Worm (Caenorhabditis elegans) whole organism, late embryonic: ENCODE data around the gene ugt-42.
"Not testable (repeated sequence)": the region's sequence is repeated elsewhere in the genome, so short reads cannot be mapped to it uniquely, and the experiment has no call there.

Source experiments
- T23F11.4 ChIP-seq: fragments of 200-800 bp; sonication (Bioruptor generic); optimal IDR thresholded peaks from 2 replicates; lab custom pipeline; 2018; ENCODE audit warnings: mild to moderate bottlenecking, missing genetic modification characterization, missing compliant biosample characterization
- ama-1 ChIP-seq: fragments of 150-350 bp; optimal IDR thresholded peaks from 2 replicates; lab custom pipeline; 2014
- ceh-14 ChIP-seq: sonication (generic microtip); optimal IDR thresholded peaks from 2 replicates; lab custom pipeline; 2016; ENCODE audit warnings: missing genotype, missing genetic modification characterization, missing compliant biosample characterization
- ceh-18 ChIP-seq: sonication (generic microtip); optimal IDR thresholded peaks from 2 replicates; lab custom pipeline; 2016; ENCODE audit warnings: missing genetic modification characterization, missing compliant biosample characterization
- ceh-19 ChIP-seq: fragments of 200-800 bp; sonication (Bioruptor generic); optimal IDR thresholded peaks from 2 replicates; lab custom pipeline; 2018; ENCODE audit warnings: mild to moderate bottlenecking, missing genetic modification characterization, missing compliant biosample characterization
- ceh-24 ChIP-seq: sonication (generic microtip); optimal IDR thresholded peaks from 2 replicates; lab custom pipeline; 2016; ENCODE audit warnings: mild to moderate bottlenecking, missing genetic modification characterization, missing compliant biosample characterization
- ceh-30 ChIP-seq: fragments of 150-350 bp; optimal IDR thresholded peaks from 2 replicates; lab custom pipeline; 2014; ENCODE audit warnings: missing biosample characterization, missing genetic modification characterization
- ceh-45 ChIP-seq: fragments of 200-800 bp; sonication (Bioruptor generic); IDR thresholded peaks from 2 replicates; pipeline ENCODE4 v1.3.6; 2022; ENCODE audit warnings: missing genetic modification reagents, missing genetic modification characterization, missing compliant biosample characterization
- ceh-48 ChIP-seq: sonication (generic microtip); optimal IDR thresholded peaks from 2 replicates; lab custom pipeline; 2016; ENCODE audit warnings: missing genetic modification characterization, inconsistent platforms, missing compliant biosample characterization
- che-1 ChIP-seq: sonication (generic microtip); optimal IDR thresholded peaks from 2 replicates; lab custom pipeline; 2016; ENCODE audit warnings: mild to moderate bottlenecking, missing genetic modification characterization, missing compliant biosample characterization
- dve-1 ChIP-seq: sonication (generic microtip); optimal IDR thresholded peaks from 2 replicates; lab custom pipeline; 2017; ENCODE audit warnings: antibody characterized with exemption, mild to moderate bottlenecking, missing genetic modification characterization, missing compliant biosample characterization
- elt-2 ChIP-seq: sonication (generic microtip); optimal IDR thresholded peaks from 2 replicates; lab custom pipeline; 2016; ENCODE audit warnings: missing genetic modification reagents, missing genetic modification characterization, missing compliant biosample characterization
- fax-1 ChIP-seq: sonication (generic microtip); optimal IDR thresholded peaks from 2 replicates; lab custom pipeline; 2016; ENCODE audit warnings: missing genotype, missing genetic modification characterization, missing compliant biosample characterization
- fkh-10 ChIP-seq: fragments of 150-350 bp; optimal IDR thresholded peaks from 2 replicates; lab custom pipeline; 2014; ENCODE audit warnings: missing biosample characterization, missing genetic modification reagents, missing genetic modification characterization
- hlh-15 ChIP-seq: sonication (generic microtip); optimal IDR thresholded peaks from 2 replicates; lab custom pipeline; 2016; ENCODE audit warnings: missing genetic modification characterization, missing compliant biosample characterization
- hlh-6 ChIP-seq: sonication (generic microtip); optimal IDR thresholded peaks from 2 replicates; lab custom pipeline; 2016; ENCODE audit warnings: missing genotype, missing genetic modification characterization, missing compliant biosample characterization
- lim-6 ChIP-seq: sonication (generic microtip); optimal IDR thresholded peaks from 2 replicates; lab custom pipeline; 2016; ENCODE audit warnings: missing genetic modification characterization, missing compliant biosample characterization
- lin-11 ChIP-seq: fragments of 200-800 bp; sonication (Bioruptor generic); optimal IDR thresholded peaks from 2 replicates; lab custom pipeline; 2018; ENCODE audit warnings: mild to moderate bottlenecking, missing genetic modification characterization, missing compliant biosample characterization
- madf-2 ChIP-seq: sonication (generic microtip); optimal IDR thresholded peaks from 2 replicates; lab custom pipeline; 2017; ENCODE audit warnings: missing genetic modification characterization, missing compliant biosample characterization
- nfya-1 ChIP-seq: sonication (generic microtip); optimal IDR thresholded peaks from 2 replicates; lab custom pipeline; 2017; ENCODE audit warnings: missing genetic modification characterization, mild to moderate bottlenecking, missing compliant biosample characterization, antibody characterized with exemption, moderate library complexity
- nhr-11 ChIP-seq: fragments of 150-350 bp; optimal IDR thresholded peaks from 2 replicates; lab custom pipeline; 2014; ENCODE audit warnings: missing biosample characterization, missing genetic modification characterization
- npax-4 ChIP-seq: sonication (generic microtip); optimal IDR thresholded peaks from 2 replicates; lab custom pipeline; 2016; ENCODE audit warnings: missing genetic modification characterization, missing compliant biosample characterization
- pha-2 ChIP-seq: sonication (generic microtip); optimal IDR thresholded peaks from 2 replicates; lab custom pipeline; 2017; ENCODE audit warnings: mild to moderate bottlenecking, missing genetic modification characterization, missing compliant biosample characterization
- pros-1 ChIP-seq: fragments of 150-350 bp; optimal IDR thresholded peaks from 2 replicates; lab custom pipeline; 2014; ENCODE audit warnings: missing biosample characterization, missing genetic modification reagents, missing genetic modification characterization
- ref-2 ChIP-seq: sonication (generic microtip); optimal IDR thresholded peaks from 2 replicates; lab custom pipeline; 2016; ENCODE audit warnings: missing genetic modification characterization, missing compliant biosample characterization
- sdc-2 ChIP-seq: sonication (generic microtip); optimal IDR thresholded peaks from 2 replicates; lab custom pipeline; 2016; ENCODE audit warnings: missing genotype, missing genetic modification characterization, missing compliant biosample characterization
- tbx-2 ChIP-seq: sonication (generic microtip); optimal IDR thresholded peaks from 2 replicates; lab custom pipeline; 2016; ENCODE audit warnings: missing genetic modification characterization, missing compliant biosample characterization
- tbx-7 ChIP-seq: sonication (generic microtip); optimal IDR thresholded peaks from 2 replicates; lab custom pipeline; 2016; ENCODE audit warnings: missing genotype, missing genetic modification characterization, missing compliant biosample characterization
- unc-3 ChIP-seq, 2 experiments: fragments of 200-800 bp in 1 of 2; sonication (Bioruptor generic) in 1 of 2; sonication (generic microtip) in 1 of 2; conservative IDR thresholded peaks in 1 of 2; optimal IDR thresholded peaks in 1 of 2; 2 replicates each; pipeline versions ENCODE4 v1.3.6 to Lab custom; 2016 to 2022; ENCODE audit warnings: missing compliant biosample characterization in 2 of 2, missing genetic modification characterization in 2 of 2, missing genetic modification reagents in 1 of 2
- unc-42 ChIP-seq: sonication (generic microtip); optimal IDR thresholded peaks from 2 replicates; lab custom pipeline; 2016; ENCODE audit warnings: missing genotype, missing genetic modification characterization, missing compliant biosample characterization
- unc-55 ChIP-seq: sonication (generic microtip); optimal IDR thresholded peaks from 2 replicates; lab custom pipeline; 2017; ENCODE audit warnings: missing biosample characterization, missing genetic modification reagents, missing genetic modification characterization
- unc-86 ChIP-seq: sonication (generic microtip); optimal IDR thresholded peaks from 2 replicates; lab custom pipeline; 2016; ENCODE audit warnings: missing genetic modification characterization, missing compliant biosample characterization

Gene ugt-42

DNA sequence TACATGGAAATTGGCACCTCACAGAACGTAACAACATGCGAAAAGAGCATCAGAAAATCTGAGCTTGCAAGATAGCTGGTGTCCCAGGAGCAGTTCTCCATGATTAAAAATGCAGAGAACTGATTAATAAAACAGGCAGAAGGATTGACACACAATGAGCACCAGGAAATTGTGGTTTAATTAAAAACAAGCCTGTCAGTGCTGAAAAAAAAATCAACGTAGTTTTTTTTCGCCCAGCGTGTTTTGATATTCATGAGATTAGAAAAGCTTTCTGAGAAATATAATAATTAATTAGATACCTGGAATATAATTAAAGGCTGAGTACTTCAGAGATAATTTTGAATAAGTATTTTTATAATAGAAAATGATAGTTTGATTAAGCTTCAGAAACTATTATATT lies 10.7 kb downstream of the ugt-42 start, which contains the start of gene srh-246:
Gene srh-246 (minus strand): TSS at position 101 of the 400 bp plus-strand sequence.
- TF ChIP-seq lim-6 (tag; lab: Kevin White, UChicago), result no peak
- no peak for TF ChIP-seq tbx-7 (tag; lab: Kevin White, UChicago)
- no peak for TF ChIP-seq ceh-45
- no peak for TF ChIP-seq fkh-10 (GFP tag; lab: Kevin White, UChicago)
- TF ChIP-seq fax-1 (tag; lab: Kevin White, UChicago), result no peak

DNA sequence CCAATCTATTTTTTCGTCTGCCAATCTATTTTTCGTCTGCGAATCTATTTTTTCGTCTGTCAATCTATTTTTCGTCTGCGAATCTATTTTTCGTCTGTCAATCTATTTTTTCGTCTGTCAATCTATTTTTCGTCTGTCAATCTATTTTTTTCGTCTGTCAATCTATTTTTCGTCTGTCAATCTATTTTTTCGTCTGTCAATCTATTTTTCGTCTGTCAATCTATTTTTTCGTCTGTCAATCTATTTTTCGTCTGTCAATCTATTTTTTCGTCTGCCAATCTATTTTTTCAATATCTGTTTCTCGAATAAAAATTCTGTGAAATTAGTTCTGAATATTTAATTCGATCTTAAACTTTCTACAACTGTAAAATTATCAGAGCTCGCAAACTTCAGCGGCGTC lies 11.2 kb downstream of the ugt-42 start:
- 0 out of 2 replicates have a peak, but pooled peaks have one; percentile 49 for TF ChIP-seq unc-3 (GFP tag; conservative IDR thresholded peaks at IDR 0.05; lab: Robert Waterston, UW)
- not testable (repeated sequence) for TF ChIP-seq unc-3 (tag; optimal IDR thresholded peaks at IDR 0.05; lab: Kevin White, UChicago)

DNA sequence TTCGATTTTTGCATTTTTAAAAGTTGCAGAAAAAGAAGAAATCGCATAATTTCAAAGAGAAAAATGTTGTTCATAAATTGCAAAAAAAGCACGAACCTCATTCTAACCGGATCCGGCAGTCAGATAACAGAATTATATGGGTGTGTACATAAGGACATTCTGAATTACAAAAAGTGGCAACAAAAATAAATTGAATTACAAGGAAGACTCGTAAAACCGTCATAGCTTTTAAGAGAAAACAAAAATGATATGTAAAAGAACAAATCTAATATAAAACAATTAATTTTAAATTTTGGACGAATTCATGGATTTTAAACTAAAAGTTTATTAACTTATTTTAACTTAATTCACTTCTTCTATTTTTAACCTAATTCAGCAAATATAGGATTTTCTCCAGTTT lies 13.2 kb downstream of the ugt-42 start, which contains the start of gene F31F4.17:
Gene F31F4.17 (minus strand): TSS at position 101 of the 400 bp plus-strand sequence.
- TF ChIP-seq unc-42 (tag; lab: Kevin White, UChicago) (no peak), npax-4 (no peak), elt-2 (no peak), unc-86 (tag; lab: Kevin White, UChicago) (no peak), unc-3 (GFP tag; conservative IDR thresholded peaks at IDR 0.05; lab: Robert Waterston, UW) (no peak), unc-3 (tag; optimal IDR thresholded peaks at IDR 0.05; lab: Kevin White, UChicago) (no peak), lin-11 (tag; lab: Kevin White, UChicago) (no peak), unc-55 (GFP tag; lab: Kevin White, UChicago) (no peak), hlh-6 (tag; lab: Kevin White, UChicago) (no peak), ama-1 (lab: Kevin White, UChicago) (no peak), pha-2 (tag; lab: Kevin White, UChicago) (no peak), T23F11.4 (GFP tag; lab: Kevin White, UChicago) (no peak), ceh-30 (tag; lab: Kevin White, UChicago) (no peak), sdc-2 (tag; lab: Kevin White, UChicago) (no peak), ceh-24 (tag; lab: Kevin White, UChicago) (no peak), nfya-1 (tag; lab: Kevin White, UChicago) (no peak), tbx-2 (tag; lab: Kevin White, UChicago) (no peak), ref-2 (tag; lab: Kevin White, UChicago) (no peak), dve-1 (tag; lab: Kevin White, UChicago) (no peak), ceh-14 (tag; lab: Kevin White, UChicago) (no peak), che-1 (tag; lab: Kevin White, UChicago) (no peak)

DNA sequence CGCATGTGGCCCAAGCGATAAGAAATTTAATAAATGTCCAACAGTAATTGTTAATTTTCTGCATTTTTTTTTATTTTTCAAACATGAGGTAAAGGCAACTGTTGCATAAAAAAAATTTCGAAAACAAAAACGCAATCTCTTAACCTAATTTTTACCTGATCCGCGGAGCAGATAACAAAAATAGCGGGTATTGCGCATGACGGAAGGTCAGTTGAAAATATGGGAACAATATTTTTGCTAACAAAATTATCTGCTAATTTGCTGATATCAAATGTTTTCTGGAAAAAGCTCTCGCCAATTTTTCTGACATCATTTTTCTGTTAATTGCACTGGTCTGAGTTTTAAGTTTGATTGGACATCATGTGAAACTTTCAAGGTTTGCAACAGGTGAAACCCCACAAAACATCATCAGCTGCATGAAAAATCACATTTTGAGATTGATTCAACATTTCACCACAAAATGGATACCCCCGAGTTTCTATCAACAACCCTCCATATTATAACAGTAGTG lies 17.4 kb downstream of the ugt-42 start, which contains the start of the genes F31F4.11 and srh-266:
Gene F31F4.11 (minus strand): TSS at position 101 of the 511 bp plus-strand sequence.
Gene srh-266 (plus strand): TSS at position 461 of the 511 bp plus-strand sequence.
- no peak for TF ChIP-seq ceh-48 (tag; lab: Kevin White, UChicago)
- no peak for TF ChIP-seq ceh-30 (tag; lab: Kevin White, UChicago)
- TF ChIP-seq ceh-18 (tag; lab: Kevin White, UChicago), result no peak
- no peak for TF ChIP-seq pros-1

DNA sequence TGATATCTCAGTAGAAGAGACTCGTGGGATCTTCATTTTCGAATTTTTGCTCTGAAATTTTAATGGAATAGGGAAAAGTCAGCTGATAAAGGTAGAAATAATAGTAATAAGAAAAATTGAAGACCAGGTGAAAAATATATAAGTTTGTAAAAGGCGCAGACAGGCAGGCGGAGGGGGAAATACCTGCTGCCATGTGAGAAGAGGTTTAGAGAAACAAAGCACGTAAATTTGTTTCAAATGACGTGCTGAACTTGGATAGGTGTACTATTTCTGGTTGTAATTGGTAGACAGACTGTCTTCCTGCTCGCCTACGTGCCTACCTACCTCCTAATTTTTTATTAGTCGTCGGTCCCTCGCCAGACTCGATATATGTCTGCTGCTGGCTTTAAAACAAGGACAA lies 20.5 kb downstream of the ugt-42 start, which contains the start of gene nhr-180:
Gene nhr-180 (minus strand): TSS at position 52 of the 400 bp plus-strand sequence.
- TF ChIP-seq ceh-24 (tag; lab: Kevin White, UChicago) (no peak), ama-1 (lab: Kevin White, UChicago) (no peak), lin-11 (tag; lab: Kevin White, UChicago) (no peak), fkh-10 (GFP tag; lab: Kevin White, UChicago) (no peak), hlh-15 (tag; lab: Kevin White, UChicago) (no peak), nfya-1 (tag; lab: Kevin White, UChicago) (no peak), unc-3 (GFP tag; conservative IDR thresholded peaks at IDR 0.05; lab: Robert Waterston, UW) (no peak), unc-3 (tag; optimal IDR thresholded peaks at IDR 0.05; lab: Kevin White, UChicago) (no peak), tbx-7 (tag; lab: Kevin White, UChicago) (no peak), fax-1 (tag; lab: Kevin White, UChicago) (no peak), madf-2 (no peak), unc-86 (tag; lab: Kevin White, UChicago) (no peak), ceh-45 (no peak), elt-2 (no peak), che-1 (tag; lab: Kevin White, UChicago) (no peak), ceh-19 (GFP tag; lab: Kevin White, UChicago) (no peak), nhr-11 (no peak)
